Worm (Caenorhabditis elegans) whole organism, L2 larva: ENCODE data around the gene epg-5.

ENCODE experiments used
- R02D3.7 ChIP-seq: fragments of 150-350 bp; optimal IDR thresholded peaks from 2 replicates; lab custom pipeline; 2014; ENCODE audit warnings: missing biosample characterization, missing genetic modification characterization
- aly-2 ChIP-seq: fragments of 150-350 bp; optimal IDR thresholded peaks from 2 replicates; lab custom pipeline; 2014; ENCODE audit warnings: missing biosample characterization, missing genetic modification characterization
- ceh-82 ChIP-seq: fragments of 150-350 bp; optimal IDR thresholded peaks from 2 replicates; lab custom pipeline; 2014; ENCODE audit warnings: missing biosample characterization, missing genetic modification characterization
- elt-3 ChIP-seq: sonication (generic microtip); optimal IDR thresholded peaks from 2 replicates; lab custom pipeline; 2017; ENCODE audit warnings: missing biosample characterization, missing genetic modification characterization
- mab-5 ChIP-seq: fragments of 150-350 bp; optimal IDR thresholded peaks from 2 replicates; lab custom pipeline; 2014; ENCODE audit warnings: missing biosample characterization, missing genetic modification characterization
- nhr-11 ChIP-seq: fragments of 150-350 bp; optimal IDR thresholded peaks from 2 replicates; lab custom pipeline; 2014; ENCODE audit warnings: missing biosample characterization, missing genetic modification characterization
- nhr-6 ChIP-seq: fragments of 150-350 bp; optimal IDR thresholded peaks from 2 replicates; lab custom pipeline; 2014; ENCODE audit warnings: missing biosample characterization, missing genetic modification characterization
- nhr-77 ChIP-seq: fragments of 150-350 bp; optimal IDR thresholded peaks from 2 replicates; lab custom pipeline; 2014; ENCODE audit warnings: missing biosample characterization, missing genetic modification characterization
- unc-55 ChIP-seq: fragments of 150-350 bp; sonication (generic microtip); optimal IDR thresholded peaks from 3 replicates; lab custom pipeline; 2014; ENCODE audit warnings: missing biosample characterization, missing genetic modification reagents, missing genetic modification characterization

ce11 chrII:6562203-6562867 lies 46.8 kb downstream of the epg-5 start:
- no peak for TF ChIP-seq mab-5
- no peak for TF ChIP-seq aly-2
- TF ChIP-seq elt-3 (tag; lab: Kevin White, UChicago): no peak
- no peak for TF ChIP-seq R02D3.7
- TF ChIP-seq unc-55 (GFP tag; lab: Kevin White, UChicago): no peak
- TF ChIP-seq nhr-6 (tag; lab: Kevin White, UChicago): peak; percentile 17
- no peak for TF ChIP-seq ceh-82 (tag; lab: Kevin White, UChicago)
- TF ChIP-seq nhr-11: no peak
- TF ChIP-seq nhr-77 (tag; lab: Kevin White, UChicago): no peak
